Worm (Caenorhabditis elegans) whole organism, L1 larva: ENCODE results near the gene BE10.1.
A peak's percentile ranks its signal among the peaks of the same experiment; 100 is the strongest.

Experiments used
- C16A3.4 ChIP-seq: fragments of 150-350 bp; optimal IDR thresholded peaks from 2 replicates; lab custom pipeline; 2014; ENCODE audit warnings: missing biosample characterization, missing genetic modification characterization
- alr-1 ChIP-seq: fragments of 200-800 bp; sonication (Bioruptor generic); optimal IDR thresholded peaks from 2 replicates; lab custom pipeline; 2018; ENCODE audit warnings: borderline replicate concordance, mild to moderate bottlenecking, missing genetic modification characterization, missing compliant biosample characterization
- ama-1 ChIP-seq: fragments of 150-350 bp; optimal IDR thresholded peaks from 2 replicates; lab custom pipeline; 2014
- ceh-8 ChIP-seq: fragments of 200-800 bp; sonication (Bioruptor generic); optimal IDR thresholded peaks from 2 replicates; lab custom pipeline; 2018; ENCODE audit warnings: mild to moderate bottlenecking, missing genetic modification characterization, moderate library complexity, missing compliant biosample characterization
- ceh-82 ChIP-seq, 3 experiments: fragments of 150-350 bp in 1 of 3; sonication (generic microtip) in 2 of 3; optimal IDR thresholded peaks; 2 replicates each; lab custom pipeline; 2014 to 2017; ENCODE audit warnings: missing biosample characterization in 3 of 3, missing genetic modification characterization in 3 of 3
- dpl-1 ChIP-seq, 3 experiments: fragments of 150-350 bp in 2 of 3; sonication (generic microtip) in 1 of 3; optimal IDR thresholded peaks; 2 replicates each; lab custom pipeline; 2014 to 2017; ENCODE audit warnings: missing biosample characterization in 3 of 3, missing genetic modification characterization in 3 of 3, missing genetic modification reagents in 3 of 3
- efl-1 ChIP-seq, 4 experiments: fragments of 150-350 bp; optimal IDR thresholded peaks in 3 of 4; peaks in 1 of 4; 1 replicate in 1 of 4; 2 replicates in 3 of 4; lab custom pipeline; 2014; ENCODE audit warnings: missing biosample characterization in 2 of 4, missing genetic modification characterization in 2 of 4, missing genetic modification reagents in 2 of 4
- elt-2 ChIP-seq: sonication (generic microtip); optimal IDR thresholded peaks from 2 replicates; lab custom pipeline; 2016; ENCODE audit warnings: missing genetic modification characterization, mild to moderate bottlenecking, inconsistent platforms, missing compliant biosample characterization, missing genetic modification reagents
- elt-3 ChIP-seq, 6 experiments: fragments of 150-350 bp in 1 of 6; sonication (generic microtip); optimal IDR thresholded peaks; 2 replicates each; lab custom pipeline; 2017 to 2018; ENCODE audit warnings: missing biosample characterization in 6 of 6, missing genetic modification characterization in 6 of 6, inconsistent platforms in 1 of 6
- fos-1 ChIP-seq: fragments of 150-350 bp; optimal IDR thresholded peaks from 2 replicates; lab custom pipeline; 2014; ENCODE audit warnings: missing biosample characterization, missing genetic modification characterization
- grh-1 ChIP-seq: fragments of 200-800 bp; sonication (Bioruptor generic); IDR thresholded peaks from 2 replicates; pipeline ENCODE4 v1.3.6; 2022; ENCODE audit warnings: missing genetic modification reagents, missing genetic modification characterization, missing compliant biosample characterization
- hlh-4 ChIP-seq: sonication (generic microtip); optimal IDR thresholded peaks from 2 replicates; lab custom pipeline; 2016; ENCODE audit warnings: mild to moderate bottlenecking, missing genetic modification characterization, missing compliant biosample characterization
- lin-15B ChIP-seq: fragments of 150-350 bp; sonication (generic microtip); optimal IDR thresholded peaks from 3 replicates; lab custom pipeline; 2014; ENCODE audit warnings: missing biosample characterization, missing genetic modification characterization
- lin-35 ChIP-seq, 2 experiments: fragments of 150-350 bp; optimal IDR thresholded peaks; 2 replicates each; lab custom pipeline; 2014; ENCODE audit warnings: missing biosample characterization in 2 of 2, missing genetic modification characterization in 2 of 2, missing genetic modification reagents in 2 of 2
- lin-39 ChIP-seq: fragments of 150-350 bp; optimal IDR thresholded peaks from 2 replicates; lab custom pipeline; 2014; ENCODE audit warnings: missing biosample characterization, missing genetic modification reagents, missing genetic modification characterization
- mef-2 ChIP-seq: fragments of 150-350 bp; optimal IDR thresholded peaks from 2 replicates; lab custom pipeline; 2014; ENCODE audit warnings: missing biosample characterization, missing genetic modification characterization
- mep-1 ChIP-seq: fragments of 150-350 bp; optimal IDR thresholded peaks from 2 replicates; lab custom pipeline; 2014; ENCODE audit warnings: missing biosample characterization, missing genetic modification characterization
- nhr-12 ChIP-seq: sonication (generic microtip); optimal IDR thresholded peaks from 2 replicates; lab custom pipeline; 2017; ENCODE audit warnings: missing biosample characterization, missing genetic modification characterization
- nhr-19 ChIP-seq: fragments of 200-800 bp; sonication (Bioruptor generic); conservative IDR thresholded peaks from 2 replicates; pipeline ENCODE4 v1.3.6; 2022; ENCODE audit warnings: missing genetic modification characterization, missing compliant biosample characterization
- nhr-20 ChIP-seq: sonication (generic microtip); optimal IDR thresholded peaks from 2 replicates; lab custom pipeline; 2016; ENCODE audit warnings: mild to moderate bottlenecking, missing genetic modification characterization, missing compliant biosample characterization
- nhr-47 ChIP-seq: sonication (generic microtip); optimal IDR thresholded peaks from 2 replicates; lab custom pipeline; 2016; ENCODE audit warnings: mild to moderate bottlenecking, missing genetic modification characterization, moderate library complexity, missing compliant biosample characterization
- nhr-71 ChIP-seq: sonication (generic microtip); optimal IDR thresholded peaks from 2 replicates; lab custom pipeline; 2016; ENCODE audit warnings: mild to moderate bottlenecking, missing genetic modification characterization, moderate library complexity, missing compliant biosample characterization
- nhr-77 ChIP-seq: fragments of 150-350 bp; optimal IDR thresholded peaks from 2 replicates; lab custom pipeline; 2014; ENCODE audit warnings: missing biosample characterization, missing genetic modification characterization
- nhr-84 ChIP-seq: sonication (generic microtip); optimal IDR thresholded peaks from 2 replicates; lab custom pipeline; 2017; ENCODE audit warnings: missing biosample characterization, missing genetic modification characterization
- nhr-85 ChIP-seq: sonication (generic microtip); peaks from one replicate; lab custom pipeline; 2016; ENCODE audit warnings: missing genetic modification characterization, inconsistent platforms, missing compliant biosample characterization
- pqm-1 ChIP-seq: sonication (generic microtip); optimal IDR thresholded peaks from 3 replicates; lab custom pipeline; 2017; ENCODE audit warnings: missing biosample characterization, missing genetic modification characterization
- skn-1 ChIP-seq: fragments of 150-350 bp; optimal IDR thresholded peaks from 2 replicates; lab custom pipeline; 2014; ENCODE audit warnings: missing biosample characterization, missing genetic modification characterization
- snu-23 ChIP-seq: sonication (generic microtip); optimal IDR thresholded peaks from 2 replicates; lab custom pipeline; 2016; ENCODE audit warnings: missing genetic modification characterization, missing compliant biosample characterization
- swsn-7 ChIP-seq: sonication (generic microtip); optimal IDR thresholded peaks from 2 replicates; lab custom pipeline; 2016; ENCODE audit warnings: missing genetic modification characterization, missing compliant biosample characterization
- unc-130 ChIP-seq: fragments of 150-350 bp; optimal IDR thresholded peaks from 2 replicates; lab custom pipeline; 2017; ENCODE audit warnings: missing biosample characterization, missing genetic modification characterization, inconsistent platforms
- unc-86 ChIP-seq: sonication (generic microtip); optimal IDR thresholded peaks from 2 replicates; lab custom pipeline; 2016; ENCODE audit warnings: missing genetic modification characterization, missing compliant biosample characterization
- unc-98 ChIP-seq: fragments of 200-800 bp; sonication (Bioruptor generic); IDR thresholded peaks from 2 replicates; pipeline ENCODE4 v1.3.6; 2022; ENCODE audit warnings: missing genetic modification characterization, missing compliant biosample characterization
- vab-15 ChIP-seq: sonication (generic microtip); optimal IDR thresholded peaks from 2 replicates; lab custom pipeline; 2017; ENCODE audit warnings: missing genotype, mild to moderate bottlenecking, missing genetic modification characterization, missing compliant biosample characterization
- xbp-1 ChIP-seq: sonication (generic microtip); optimal IDR thresholded peaks from 2 replicates; lab custom pipeline; 2016; ENCODE audit warnings: missing genetic modification characterization, missing compliant biosample characterization
- zag-1 ChIP-seq: fragments of 150-350 bp; optimal IDR thresholded peaks from 2 replicates; lab custom pipeline; 2014; ENCODE audit warnings: missing biosample characterization, missing genetic modification characterization

Gene BE10.1

DNA sequence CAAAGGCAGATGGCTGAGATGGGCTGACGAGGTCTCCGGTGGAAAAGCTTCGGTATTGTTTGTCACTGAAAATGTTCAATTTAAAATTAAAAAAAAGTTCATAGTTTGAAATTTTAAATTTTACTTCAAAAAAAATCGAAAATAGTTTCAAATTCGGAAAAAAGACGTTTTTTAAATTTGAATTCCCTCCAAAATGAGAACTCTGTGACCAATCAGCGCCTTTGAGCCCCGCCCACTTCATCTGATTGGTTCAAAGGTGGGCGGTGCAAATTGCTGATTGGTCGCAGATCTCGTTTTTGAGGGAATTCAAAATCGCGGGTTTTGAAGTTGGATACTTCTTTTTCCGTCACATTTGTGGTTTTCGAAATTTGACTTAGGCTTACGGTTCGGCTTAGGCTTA is 49.0 kb upstream of the BE10.1 start:
- TF ChIP-seq dpl-1 (GFP tag; optimal IDR thresholded peaks at IDR 0.05; lab: Kevin White, UChicago) (peak in 1 of 3 experiments; percentile 16), efl-1 (optimal IDR thresholded peaks at IDR 0.05; lab: Kevin White, UChicago) (no peak), efl-1 (GFP tag; optimal IDR thresholded peaks at IDR 0.05 in 1 of 2; lab: Kevin White, UChicago) (peak; percentile 55 to 93), ceh-8 (GFP tag; lab: Kevin White, UChicago) (no peak), mef-2 (tag; lab: Kevin White, UChicago) (no peak)

DNA sequence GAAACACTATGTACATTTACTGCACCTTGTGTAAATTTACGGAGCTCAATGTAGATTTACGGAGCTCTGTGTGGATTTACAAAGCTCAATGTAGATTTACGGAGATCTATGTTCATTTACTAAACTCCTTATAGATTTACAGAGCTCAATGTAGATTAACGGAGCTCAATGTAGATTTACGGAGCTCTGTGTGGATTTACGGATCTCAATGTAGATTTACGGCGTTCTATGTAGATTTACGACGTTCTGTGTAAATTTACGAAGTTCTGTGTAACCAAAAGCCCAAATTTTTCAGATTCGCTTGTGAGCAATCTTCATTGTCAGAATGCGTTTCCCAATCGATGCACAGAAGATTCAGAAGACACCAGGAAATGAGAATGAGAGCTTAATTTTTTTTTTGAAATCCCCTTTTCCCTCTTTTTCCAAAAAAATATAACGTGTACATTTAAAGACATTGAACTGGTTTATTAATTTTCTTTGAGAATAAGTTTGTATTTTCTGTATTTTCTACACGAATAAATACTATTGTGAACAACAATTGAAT is 47.5 kb upstream of the BE10.1 start:
- TF ChIP-seq nhr-20 (tag; lab: Kevin White, UChicago) (peak; percentile 9), efl-1 (optimal IDR thresholded peaks at IDR 0.05; lab: Kevin White, UChicago) (no peak), efl-1 (GFP tag; optimal IDR thresholded peaks at IDR 0.05 in 1 of 2; lab: Kevin White, UChicago) (peak in 1 of 2 experiments; percentile 83), ama-1 (lab: Kevin White, UChicago) (peak; percentile 8), alr-1 (no peak), swsn-7 (tag; lab: Kevin White, UChicago) (no peak), lin-35 (GFP tag; optimal IDR thresholded peaks at IDR 0.05; lab: Kevin White, UChicago) (peak in 1 of 2 experiments; percentile 39)

DNA sequence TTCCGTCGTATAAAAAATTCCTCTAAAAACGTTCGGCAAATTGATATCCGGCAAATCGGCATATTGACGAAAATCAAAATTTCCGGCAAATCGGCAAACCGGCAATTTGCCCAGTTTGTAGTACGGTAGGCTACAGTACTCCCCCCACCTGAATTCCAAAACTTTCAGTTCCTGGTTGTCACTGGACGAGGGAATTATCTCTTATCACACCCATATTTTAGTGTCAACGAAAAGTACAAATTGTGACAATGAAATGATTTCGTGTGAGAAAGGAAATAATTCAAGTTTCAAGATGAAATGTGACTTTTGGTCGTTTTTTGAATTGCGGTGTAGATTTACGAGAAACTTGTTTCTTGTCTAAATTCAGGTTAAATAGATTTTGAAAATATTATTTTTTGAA is 43.8 kb upstream of the BE10.1 start:
- TF ChIP-seq lin-35 (GFP tag; optimal IDR thresholded peaks at IDR 0.05; lab: Kevin White, UChicago) (no peak), unc-98 (GFP tag; lab: Robert Waterston, UW) (no peak), elt-2 (peak; percentile 37), pqm-1 (tag; lab: Kevin White, UChicago) (no peak), grh-1 (GFP tag; lab: Robert Waterston, UW) (no peak), nhr-19 (0 out of 2 replicates have a peak, but pooled peaks have one; percentile 9), elt-3 (tag; optimal IDR thresholded peaks at IDR 0.05; lab: Kevin White, UChicago) (peak in 1 of 6 experiments; percentile 21), ceh-82 (tag; optimal IDR thresholded peaks at IDR 0.05; lab: Kevin White, UChicago) (no peak), nhr-20 (tag; lab: Kevin White, UChicago) (peak; percentile 8)

ce11 chrIII:12831696-12832095 is 42.4 kb upstream of the BE10.1 start:
- TF ChIP-seq elt-2 (peak; percentile 43), unc-86 (no peak), pqm-1 (tag; lab: Kevin White, UChicago) (no peak), mep-1 (tag; lab: Kevin White, UChicago) (no peak)

ce11 chrIII:12829068-12829467 is 39.7 kb upstream of the BE10.1 start, which contains the start of gene Y37D8A.3:
Gene Y37D8A.3 (plus strand): TSS chrIII:12829368.
- TF ChIP-seq vab-15 (tag; lab: Kevin White, UChicago) (no peak), zag-1 (tag; lab: Kevin White, UChicago) (no peak), nhr-85 (tag; lab: Kevin White, UChicago) (no peak), skn-1 (tag; lab: Kevin White, UChicago) (no peak), C16A3.4 (tag; lab: Kevin White, UChicago) (no peak), lin-15B (tag; lab: Kevin White, UChicago) (no peak), xbp-1 (tag; lab: Kevin White, UChicago) (no peak), fos-1 (tag; lab: Kevin White, UChicago) (no peak), dpl-1 (GFP tag; optimal IDR thresholded peaks at IDR 0.05; lab: Kevin White, UChicago) (no peak), nhr-47 (tag; lab: Kevin White, UChicago) (no peak), unc-130 (tag; lab: Kevin White, UChicago) (no peak), nhr-71 (tag; lab: Kevin White, UChicago) (no peak), lin-39 (tag; lab: Kevin White, UChicago) (no peak), hlh-4 (tag; lab: Kevin White, UChicago) (no peak), nhr-84 (tag; lab: Kevin White, UChicago) (no peak), nhr-77 (no peak), nhr-12 (tag; lab: Kevin White, UChicago) (no peak), snu-23 (GFP tag; lab: Kevin White, UChicago) (no peak)
